Worm (Caenorhabditis elegans): Measurements from ENCODE around the gene C35A5.11.

The C35A5.11 gene

DNA sequence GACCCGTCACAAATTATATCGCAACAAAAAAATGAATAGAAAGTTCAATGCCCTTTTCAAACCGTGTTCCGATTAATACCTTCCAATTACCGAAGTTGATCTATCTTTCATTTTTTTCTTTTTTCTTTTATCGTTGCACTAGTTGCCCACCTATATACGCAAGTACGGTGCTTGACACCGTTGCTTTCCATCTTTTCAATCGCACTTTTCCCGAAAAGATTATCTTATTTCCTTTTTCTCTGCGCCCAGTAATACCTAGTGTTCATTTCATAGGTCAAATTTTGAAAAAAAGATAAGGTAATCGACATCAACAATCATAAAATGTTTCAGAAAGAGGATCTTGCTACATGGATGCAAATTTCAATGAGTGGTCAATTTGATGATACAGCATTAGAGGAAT is 26.7 kb upstream of the C35A5.11 start:
- TF ChIP-seq lsy-2 (tag; optimal IDR thresholded peaks at IDR 0.05) (no peak), flh-1 (GFP tag; optimal IDR thresholded peaks at IDR 0.05) (no peak), ces-1 (GFP tag; optimal IDR thresholded peaks at IDR 0.05) (no peak), ham-2 (GFP tag; optimal IDR thresholded peaks at IDR 0.05) (no peak), mep-1 (tag; optimal IDR thresholded peaks at IDR 0.05) (no peak), sptf-1 (tag; optimal IDR thresholded peaks at IDR 0.05) (no peak), ztf-11 (tag; optimal IDR thresholded peaks at IDR 0.05) (no peak), ceh-83 (GFP tag; optimal IDR thresholded peaks at IDR 0.05) (no peak), tbx-8 (GFP tag; optimal IDR thresholded peaks at IDR 0.05) (no peak)

DNA sequence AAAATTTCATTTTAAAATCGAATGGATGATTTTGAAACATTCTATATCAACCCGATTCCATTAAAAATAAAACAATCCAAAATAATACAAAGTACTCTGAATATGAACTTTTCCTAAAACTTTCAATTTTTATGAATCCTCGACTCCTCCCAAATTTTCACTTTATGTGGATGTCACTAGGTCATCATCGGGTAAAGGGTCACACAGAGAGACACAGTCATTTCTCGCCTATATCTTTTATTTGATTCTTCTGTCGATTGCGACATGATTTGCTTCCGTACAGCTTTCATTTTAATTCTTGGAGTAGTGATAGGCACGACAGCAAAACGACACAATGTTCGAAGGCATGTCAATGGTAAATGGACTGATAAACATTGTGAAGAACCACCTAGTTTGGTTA is 25.6 kb upstream of the C35A5.11 start, which contains the start of gene F25D1.3:
Gene F25D1.3, plus strand, starts transcription at position 225 of the 400 bp plus-strand sequence.
- no peak for TF ChIP-seq hlh-1 (tag; optimal IDR thresholded peaks at IDR 0.05)
- no peak for TF ChIP-seq bed-3 (GFP tag; optimal IDR thresholded peaks at IDR 0.05)
- TF ChIP-seq cnd-1 (tag; optimal IDR thresholded peaks at IDR 0.05) = no peak
- TF ChIP-seq lin-32 (GFP tag; optimal IDR thresholded peaks at IDR 0.05) = no peak
- no peak for TF ChIP-seq lin-13 (tag; optimal IDR thresholded peaks at IDR 0.05)
- TF ChIP-seq tbx-8 (GFP tag; optimal IDR thresholded peaks at IDR 0.05) = no peak
- TF ChIP-seq flh-1 (GFP tag; optimal IDR thresholded peaks at IDR 0.05) = no peak
- no peak for TF ChIP-seq elt-3 (tag; optimal IDR thresholded peaks at IDR 0.05)
- no peak for TF ChIP-seq nhr-76 (tag; optimal IDR thresholded peaks at IDR 0.05)
- no peak for TF ChIP-seq drap-1 (GFP tag; optimal IDR thresholded peaks at IDR 0.05)
- no peak for TF ChIP-seq unc-39 (tag; optimal IDR thresholded peaks at IDR 0.05)
- no peak for TF ChIP-seq blmp-1 (tag; optimal IDR thresholded peaks at IDR 0.05)
- no peak for TF ChIP-seq nhr-2 (tag; optimal IDR thresholded peaks at IDR 0.05)

DNA sequence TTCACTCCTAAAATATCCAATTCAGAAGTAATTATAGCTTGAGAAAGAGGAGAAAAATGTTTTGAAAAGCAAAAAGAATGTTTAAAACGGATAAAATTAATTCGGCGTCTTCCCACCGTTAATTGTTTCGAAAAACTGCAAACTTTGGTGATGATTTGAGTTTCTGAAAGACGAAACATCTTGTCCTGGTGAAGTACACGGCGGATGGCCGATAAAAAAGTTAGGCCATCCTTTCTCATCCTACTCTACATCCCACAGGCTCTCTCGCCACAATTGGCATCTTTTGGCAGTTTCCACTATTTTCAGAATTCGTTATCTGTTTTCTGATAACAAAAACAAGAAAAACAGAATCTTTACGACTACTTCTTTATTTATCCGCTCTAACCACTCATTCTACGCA is 23.0 kb upstream of the C35A5.11 start, which contains the start of the genes C35A5.8 and hda-11:
Gene C35A5.8, minus strand, starts transcription at position 7 of the 400 bp plus-strand sequence.
Gene hda-11, plus strand, starts transcription at position 283 of the 400 bp plus-strand sequence.
- TF ChIP-seq ceh-83 (GFP tag; optimal IDR thresholded peaks at IDR 0.05) = no peak
- TF ChIP-seq nhr-76 (tag; optimal IDR thresholded peaks at IDR 0.05) = no peak
- TF ChIP-seq nhr-237 (tag; optimal IDR thresholded peaks at IDR 0.05) = no peak
- peak; percentile 2 for TF ChIP-seq mep-1 (tag; optimal IDR thresholded peaks at IDR 0.05)
- TF ChIP-seq blmp-1 (tag; optimal IDR thresholded peaks at IDR 0.05) = no peak
- no peak for TF ChIP-seq ceh-43 (GFP tag; optimal IDR thresholded peaks at IDR 0.05)
- peak; percentile 25 for TF ChIP-seq lsy-2 (tag; optimal IDR thresholded peaks at IDR 0.05)
- TF ChIP-seq sem-2 (GFP tag; optimal IDR thresholded peaks at IDR 0.05) = no peak
- no peak for TF ChIP-seq unc-39 (tag; optimal IDR thresholded peaks at IDR 0.05)
- TF ChIP-seq zip-8 (tag; optimal IDR thresholded peaks at IDR 0.05) = no peak
- TF ChIP-seq mab-5 (tag; optimal IDR thresholded peaks at IDR 0.05) = no peak
- TF ChIP-seq bed-3 (GFP tag; optimal IDR thresholded peaks at IDR 0.05) = no peak
- no peak for TF ChIP-seq lin-13 (tag; optimal IDR thresholded peaks at IDR 0.05)
- TF ChIP-seq ham-2 (GFP tag; optimal IDR thresholded peaks at IDR 0.05) = no peak
- peak; percentile 46 for TF ChIP-seq unc-120 (tag; optimal IDR thresholded peaks at IDR 0.05; ENCODE audit: poor library complexity, severe bottlenecking)

DNA sequence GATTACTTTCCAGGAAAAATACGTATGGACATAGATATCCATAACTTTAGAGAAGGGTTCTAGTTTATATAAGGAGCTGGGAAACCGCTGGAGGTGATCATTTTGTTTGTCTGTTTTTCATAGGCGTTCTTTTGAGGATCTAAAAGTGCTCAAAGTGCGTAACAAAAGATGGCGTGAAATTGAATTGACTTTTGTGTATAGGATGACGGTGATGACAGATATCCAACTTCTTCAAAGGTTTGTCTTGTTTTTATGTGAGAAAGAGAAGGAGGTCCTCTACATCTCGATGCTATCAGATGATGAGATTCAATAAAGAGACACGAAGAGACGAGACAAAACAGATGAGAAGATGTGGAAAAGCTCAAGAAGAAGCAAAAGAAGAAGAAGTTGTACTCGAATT is 13.8 kb upstream of the C35A5.11 start:
- TF ChIP-seq snpc-4 (tag; optimal IDR thresholded peaks at IDR 0.05) (no peak), mls-2 (tag; optimal IDR thresholded peaks at IDR 0.05) (no peak), elt-3 (tag; optimal IDR thresholded peaks at IDR 0.05) (no peak), flh-1 (GFP tag; optimal IDR thresholded peaks at IDR 0.05) (no peak), unc-62 (GFP tag; optimal IDR thresholded peaks at IDR 0.05) (no peak), nhr-12 (tag; optimal IDR thresholded peaks at IDR 0.05) (no peak), ces-1 (GFP tag; optimal IDR thresholded peaks at IDR 0.05) (peak; percentile 48), cnd-1 (tag; optimal IDR thresholded peaks at IDR 0.05) (no peak)

DNA sequence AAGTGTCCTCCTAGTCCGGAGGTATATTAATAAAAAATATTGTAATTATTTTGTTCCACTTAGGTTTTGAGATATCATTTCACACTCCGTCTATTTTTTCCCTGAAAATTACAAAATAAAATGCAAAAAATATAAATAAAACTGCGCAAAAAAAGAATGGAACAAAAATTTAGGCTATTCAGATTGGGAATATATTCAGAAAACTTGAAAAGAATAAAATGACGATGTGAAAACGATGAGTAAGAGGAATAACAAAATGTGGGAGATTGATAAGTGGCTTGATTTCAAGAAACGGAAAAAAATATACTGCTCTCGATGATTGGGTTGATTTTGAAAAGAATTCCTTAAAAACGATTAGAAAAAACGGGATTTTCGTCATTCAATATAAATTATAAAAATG is 11.4 kb upstream of the C35A5.11 start, which contains the start of gene dmsr-8:
Gene dmsr-8, minus strand, starts transcription at position 101 of the 400 bp plus-strand sequence.
- TF ChIP-seq mep-1 (tag; optimal IDR thresholded peaks at IDR 0.05) (no peak), sem-2 (GFP tag; optimal IDR thresholded peaks at IDR 0.05) (no peak), lin-32 (GFP tag; optimal IDR thresholded peaks at IDR 0.05) (no peak), ztf-11 (tag; optimal IDR thresholded peaks at IDR 0.05) (no peak), snpc-4 (tag; optimal IDR thresholded peaks at IDR 0.05) (no peak), tbx-8 (GFP tag; optimal IDR thresholded peaks at IDR 0.05) (no peak), elt-1 (tag; optimal IDR thresholded peaks at IDR 0.05; ENCODE audit: borderline replicate concordance, insufficient read depth) (no peak), nhr-76 (tag; optimal IDR thresholded peaks at IDR 0.05) (no peak), lsy-2 (tag; optimal IDR thresholded peaks at IDR 0.05) (no peak), ces-1 (GFP tag; optimal IDR thresholded peaks at IDR 0.05) (no peak), ham-2 (GFP tag; optimal IDR thresholded peaks at IDR 0.05) (no peak), M03D4.4 (tag; optimal IDR thresholded peaks at IDR 0.05) (no peak), nhr-12 (tag; optimal IDR thresholded peaks at IDR 0.05) (no peak), sptf-1 (tag; optimal IDR thresholded peaks at IDR 0.05) (no peak), cnd-1 (tag; optimal IDR thresholded peaks at IDR 0.05) (no peak), flh-1 (GFP tag; optimal IDR thresholded peaks at IDR 0.05) (no peak), elt-3 (tag; optimal IDR thresholded peaks at IDR 0.05) (no peak), drap-1 (GFP tag; optimal IDR thresholded peaks at IDR 0.05) (no peak), nhr-2 (tag; optimal IDR thresholded peaks at IDR 0.05) (no peak), hlh-1 (tag; optimal IDR thresholded peaks at IDR 0.05) (no peak)

Measured in whole organism, mixed stage, embryonic.